Fruit fly (Drosophila melanogaster) whole organism, pupa: ENCODE measurements around the gene raw.

Experiments used
- CG10348 ChIP-seq: fragments of 200-800 bp; sonication (Bioruptor generic); IDR thresholded peaks from 2 replicates; pipeline ENCODE4 v1.3.6; 2022; ENCODE audit warnings: missing biosample characterization, missing genetic modification characterization
- CG12605 ChIP-seq: fragments of 200-800 bp; sonication (Bioruptor generic); IDR thresholded peaks from 2 replicates; pipeline ENCODE4 v1.3.6; 2022; ENCODE audit warnings: missing biosample characterization, missing genetic modification characterization
- CG17806 ChIP-seq: fragments of 200-800 bp; sonication (Bioruptor generic); optimal IDR thresholded peaks from 2 replicates; lab custom pipeline; 2018; ENCODE audit warnings: missing biosample characterization, mild to moderate bottlenecking, missing genetic modification characterization, moderate library complexity
- CG32121 ChIP-seq: fragments of 200-800 bp; sonication (Bioruptor generic); IDR thresholded peaks from 2 replicates; pipeline ENCODE4 v1.3.6; 2022; ENCODE audit warnings: missing biosample characterization, missing genetic modification characterization
- D1 ChIP-seq: fragments of 200-800 bp; sonication (Bioruptor generic); optimal IDR thresholded peaks from 2 replicates; lab custom pipeline; 2018; ENCODE audit warnings: missing biosample characterization, mild to moderate bottlenecking, missing genetic modification characterization, moderate library complexity

dm6 chr2L:8691292-8691975, 49.0 kb downstream of the raw start:
- TF ChIP-seq CG32121 (GFP tag; lab: Robert Waterston, UW) = peak; percentile 61
- peak; percentile 81 for TF ChIP-seq D1 (tag; lab: Kevin White, UChicago)
- TF ChIP-seq CG12605 = no peak; the same call in 1 of the 2 replicates
- peak; percentile 83 for TF ChIP-seq CG17806 (tag; lab: Kevin White, UChicago)
- peak; percentile 57; the same call in 1 of the 2 replicates for TF ChIP-seq CG10348 (GFP tag; lab: Robert Waterston, UW)
